Fruit fly (Drosophila melanogaster): ENCODE results near the gene lost.

lost gene

DNA sequence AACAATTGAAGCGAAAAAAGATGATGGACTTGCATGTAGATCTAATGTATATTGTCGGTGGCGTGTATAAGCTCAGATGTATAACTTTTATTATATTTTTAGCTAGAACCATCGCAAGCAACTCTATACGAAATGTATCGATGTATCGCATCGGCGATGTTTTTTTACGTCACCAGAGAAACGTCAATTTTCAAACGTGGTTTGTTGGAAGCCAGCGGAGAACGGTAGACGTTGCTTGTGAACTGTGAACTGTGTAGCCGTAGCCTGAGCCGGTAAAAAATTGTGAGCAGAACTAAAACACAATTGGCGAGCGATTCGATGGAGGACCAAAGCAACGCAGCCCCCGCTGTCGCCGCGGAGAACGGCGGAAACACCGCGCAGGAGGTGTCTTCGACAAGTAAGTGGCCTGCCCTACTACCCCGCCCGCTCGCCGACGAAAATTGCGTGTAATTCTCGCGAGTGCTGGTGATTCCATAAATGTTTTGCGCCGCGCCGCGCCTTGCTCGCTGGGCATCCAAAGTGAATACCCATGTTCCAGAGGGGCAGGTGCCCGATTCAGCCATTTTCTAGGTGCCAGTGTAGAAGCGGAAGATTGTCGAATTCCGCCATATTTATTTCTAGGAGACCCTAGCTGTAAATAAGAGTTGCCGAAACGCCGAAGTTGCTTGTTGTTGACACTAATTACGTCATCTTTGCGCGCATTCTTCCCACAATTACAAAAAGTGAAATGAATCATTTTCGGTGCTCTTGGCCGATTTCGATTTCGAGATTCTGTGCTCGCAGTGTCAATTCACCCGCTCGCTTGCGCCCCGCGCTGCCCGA lies at the start of gene lost (continued):
- no peak for TF ChIP-seq CG13123 (GFP tag; optimal IDR thresholded peaks at IDR 0.05)
- no peak for TF ChIP-seq Mrtf (GFP tag; IDR thresholded peaks at IDR 0.05)
- peak; percentile 55; the same call in 1 of the 3 replicates for TF ChIP-seq CG11456 (GFP tag; IDR thresholded peaks at IDR 0.05)
- TF ChIP-seq Elba2 (GFP tag; optimal IDR thresholded peaks at IDR 0.05), result no peak
- peak; percentile 47 for TF ChIP-seq CHES-1-like (GFP tag; optimal IDR thresholded peaks at IDR 0.05)
- TF ChIP-seq ac (GFP tag; optimal IDR thresholded peaks at IDR 0.05), result no peak
- TF ChIP-seq E2f2 (GFP tag; IDR thresholded peaks at IDR 0.05), result peak; percentile 72
- TF ChIP-seq HmgZ (tag; optimal IDR thresholded peaks at IDR 0.05), result peak; percentile 70
- TF ChIP-seq Hey (tag; optimal IDR thresholded peaks at IDR 0.05), result no peak
- TF ChIP-seq CG12155 (GFP tag; optimal IDR thresholded peaks at IDR 0.05), result peak; percentile 27
- peak; percentile 89 for TF ChIP-seq ssp (GFP tag; IDR thresholded peaks at IDR 0.05)
- no peak for TF ChIP-seq dan (GFP tag; IDR thresholded peaks at IDR 0.05)
- TF ChIP-seq CG6272 (GFP tag; IDR thresholded peaks at IDR 0.05), result peak; percentile 41; the same call in 1 of the 2 replicates
- peak; percentile 86 for TF ChIP-seq phol (tag; optimal IDR thresholded peaks at IDR 0.05)
- TF ChIP-seq Rfx (GFP tag; IDR thresholded peaks at IDR 0.05), result peak; percentile 72
- TF ChIP-seq tx (GFP tag; optimal IDR thresholded peaks at IDR 0.05), result no peak
- peak; percentile 2 for TF ChIP-seq oc (tag; optimal IDR thresholded peaks at IDR 0.05)
- TF ChIP-seq ttk (GFP tag; IDR thresholded peaks at IDR 0.05), result peak; percentile 25; the same call in 1 of the 2 replicates
- peak; percentile 99 for TF ChIP-seq CG13287 (GFP tag; IDR thresholded peaks at IDR 0.05; ENCODE audit: partially characterized antibody)
- no peak for TF ChIP-seq CG32767 (GFP tag; IDR thresholded peaks at IDR 0.05)
- TF ChIP-seq CG34376 (GFP tag; optimal IDR thresholded peaks at IDR 0.05), result peak; percentile 34
- TF ChIP-seq zen2 (GFP tag; IDR thresholded peaks at IDR 0.05; ENCODE audit: partially characterized antibody), result peak; percentile 98; the same call in 2 of the 3 replicates
- peak; percentile 94 for TF ChIP-seq CG18011 (GFP tag; optimal IDR thresholded peaks at IDR 0.05)

DNA sequence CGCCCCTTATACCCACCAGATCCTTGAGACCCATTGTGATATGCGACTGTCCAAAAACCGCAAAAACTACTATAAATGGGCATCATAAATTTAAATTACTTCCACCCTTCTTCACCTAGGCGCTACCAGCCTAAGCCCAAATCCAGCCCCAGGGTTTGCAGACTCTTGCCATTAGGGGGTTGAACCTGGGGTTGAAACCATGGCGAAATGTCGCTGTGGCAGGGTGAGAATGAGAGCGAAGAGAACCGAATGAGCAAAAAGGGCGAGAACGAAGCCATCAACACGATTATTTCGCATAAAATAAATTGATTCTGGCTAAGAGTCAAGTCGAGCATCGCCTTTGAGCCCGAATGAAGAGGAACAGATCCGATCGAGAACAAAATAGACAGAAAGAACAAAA lies 49.3 kb upstream of the lost start:
- TF ChIP-seq CG7556 (GFP tag; optimal IDR thresholded peaks at IDR 0.05) (no peak), CG1647 (GFP tag; optimal IDR thresholded peaks at IDR 0.05) (no peak), CG13296 (GFP tag; optimal IDR thresholded peaks at IDR 0.05) (no peak), CG4360 (GFP tag; IDR thresholded peaks at IDR 0.05) (no peak), ro (GFP tag; IDR thresholded peaks at IDR 0.05) (no peak), corto (GFP tag; optimal IDR thresholded peaks at IDR 0.05) (no peak), CG7987 (GFP tag; optimal IDR thresholded peaks at IDR 0.05) (no peak), Nf-YB (GFP tag; optimal IDR thresholded peaks at IDR 0.05) (peak; percentile 56), seq (GFP tag; IDR thresholded peaks at IDR 0.05) (peak; percentile 62; the same call in 1 of the 2 replicates), CG10959 (GFP tag; IDR thresholded peaks at IDR 0.05) (no peak), CG10654 (GFP tag; optimal IDR thresholded peaks at IDR 0.05) (no peak), CG17361 (GFP tag; IDR thresholded peaks at IDR 0.05) (no peak), CG11560 (tag; IDR thresholded peaks at IDR 0.05) (no peak), fru (optimal IDR thresholded peaks at IDR 0.05) (no peak), Atf3 (GFP tag; optimal IDR thresholded peaks at IDR 0.05) (no peak), CG12744 (GFP tag; optimal IDR thresholded peaks at IDR 0.05) (no peak), CG3995 (GFP tag; optimal IDR thresholded peaks at IDR 0.05) (no peak), Nf-YC (tag; optimal IDR thresholded peaks at IDR 0.05) (peak; percentile 65), Deaf1 (tag; optimal IDR thresholded peaks at IDR 0.05) (peak; percentile 21), CG9727 (GFP tag; optimal IDR thresholded peaks at IDR 0.05) (no peak), CG3407 (GFP tag; optimal IDR thresholded peaks at IDR 0.05) (no peak), sens (GFP tag) (no peak), CG4424 (GFP tag; optimal IDR thresholded peaks at IDR 0.05) (no peak), abd-A (tag; optimal IDR thresholded peaks at IDR 0.05) (no peak), Gug (GFP tag; IDR thresholded peaks at IDR 0.05) (no peak), ranshi (GFP tag; IDR thresholded peaks at IDR 0.05) (no peak), Mes4 (GFP tag; optimal IDR thresholded peaks at IDR 0.05) (no peak), Dek (tag; optimal IDR thresholded peaks at IDR 0.05) (no peak), Hr3 (GFP tag; optimal IDR thresholded peaks at IDR 0.05) (no peak)

Measured in whole organism, embryonic.